Worm (Caenorhabditis elegans) whole organism, dauer: ENCODE results near the gene ZK673.5.
"Not testable (repeated sequence)": the region's sequence is repeated elsewhere in the genome, so short reads cannot be mapped to it uniquely, and the experiment has no call there.

ENCODE experiments used
- unc-62 ChIP-seq: sonication (generic microtip); optimal IDR thresholded peaks from 2 replicates; lab custom pipeline; 2017; ENCODE audit warnings: missing biosample characterization, missing genetic modification reagents, missing genetic modification characterization

Gene ZK673.5

DNA sequence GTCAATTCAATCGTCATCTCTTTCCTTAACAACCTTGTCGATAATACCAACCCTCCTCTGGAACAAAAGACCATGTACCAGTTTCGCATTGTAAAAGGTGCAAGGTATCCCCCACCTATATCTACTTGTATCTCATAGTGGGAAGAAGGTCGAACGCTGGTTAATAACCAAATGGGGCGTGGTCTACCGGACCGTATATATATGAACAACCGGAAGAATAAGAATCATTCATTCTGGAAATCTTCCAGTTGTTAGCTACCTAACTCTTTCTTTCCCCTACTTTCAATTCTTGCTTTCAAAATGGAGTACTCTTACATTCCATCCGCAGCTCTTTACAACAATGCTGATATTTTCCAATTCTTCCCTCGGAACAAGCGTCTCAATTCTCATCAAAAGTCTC, at the start of gene ZK673.5:
ZK673.5 (plus strand) TSS at position 301 of the 400 bp plus-strand sequence.
- no peak for TF ChIP-seq unc-62

DNA sequence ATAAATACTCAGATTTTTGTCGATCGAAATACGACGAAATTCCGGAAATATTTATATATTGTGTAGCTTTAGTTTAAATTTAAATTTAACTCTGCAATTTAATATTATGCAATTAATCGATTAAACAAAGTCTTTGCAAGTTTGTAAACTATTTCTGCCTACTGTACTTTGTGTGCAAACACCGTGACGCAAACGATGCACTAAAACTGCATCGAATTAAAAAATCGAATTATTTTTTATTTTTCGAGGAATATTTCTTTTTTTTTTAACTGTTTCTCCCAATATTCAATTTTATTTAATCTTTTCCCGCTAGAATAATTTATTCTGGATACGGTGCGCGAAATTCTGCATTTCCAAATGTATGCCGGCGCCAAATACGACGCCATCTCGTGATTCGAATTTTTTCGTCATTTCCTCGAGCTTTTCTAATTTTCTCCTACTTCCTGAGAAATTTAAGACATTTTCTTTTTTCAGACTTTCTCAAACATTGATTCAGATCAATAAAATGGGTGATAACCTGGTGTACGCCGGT, 44.9 kb upstream of the ZK673.5 start, which contains the start of gene eif-2A:
eif-2A (plus strand) TSS at position 469 of the 532 bp plus-strand sequence.
- no peak for TF ChIP-seq unc-62

DNA sequence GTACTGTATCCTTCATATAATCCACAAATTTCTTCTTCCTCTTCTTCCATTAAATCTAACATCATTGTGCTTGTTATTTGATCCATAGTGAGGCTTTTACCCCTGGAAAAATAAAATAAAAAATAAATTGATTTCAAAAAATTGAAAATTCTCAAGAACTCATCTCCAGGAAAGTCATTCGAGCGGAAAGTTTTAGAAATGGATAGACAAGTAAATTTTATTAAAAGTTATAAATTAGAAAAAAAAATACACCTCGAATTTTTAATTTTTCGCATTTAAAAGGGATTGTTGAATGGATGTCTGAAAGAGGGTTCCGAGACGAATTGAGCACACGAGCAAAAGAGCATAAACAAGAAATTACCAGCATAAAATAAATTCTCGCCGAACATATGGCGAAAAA, 39.4 kb upstream of the ZK673.5 start, which contains the start of gene frpr-21:
frpr-21 (minus strand) TSS at position 101 of the 400 bp plus-strand sequence.
- TF ChIP-seq unc-62, result no peak

DNA sequence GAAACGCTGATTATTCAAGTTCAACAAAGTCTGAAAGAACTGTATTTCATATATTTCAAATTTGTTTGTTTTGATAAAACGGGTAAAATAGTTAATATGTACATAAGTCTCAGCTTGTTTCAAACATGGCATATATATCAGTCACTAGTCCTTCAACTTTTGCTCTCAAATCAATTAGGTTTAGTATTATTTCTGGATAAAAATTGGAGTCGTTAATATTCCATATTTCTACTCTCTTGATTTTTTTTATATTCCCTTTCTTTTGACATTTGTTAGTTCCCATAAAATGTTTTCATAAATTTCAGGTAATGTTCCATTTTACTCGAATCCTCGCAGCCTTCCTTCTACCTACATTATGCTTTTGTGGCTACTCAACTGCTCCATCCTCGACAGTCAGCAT, 25.5 kb upstream of the ZK673.5 start, which contains the start of gene cut-4:
cut-4 (plus strand) TSS at position 301 of the 400 bp plus-strand sequence.
- TF ChIP-seq unc-62, result no peak

DNA sequence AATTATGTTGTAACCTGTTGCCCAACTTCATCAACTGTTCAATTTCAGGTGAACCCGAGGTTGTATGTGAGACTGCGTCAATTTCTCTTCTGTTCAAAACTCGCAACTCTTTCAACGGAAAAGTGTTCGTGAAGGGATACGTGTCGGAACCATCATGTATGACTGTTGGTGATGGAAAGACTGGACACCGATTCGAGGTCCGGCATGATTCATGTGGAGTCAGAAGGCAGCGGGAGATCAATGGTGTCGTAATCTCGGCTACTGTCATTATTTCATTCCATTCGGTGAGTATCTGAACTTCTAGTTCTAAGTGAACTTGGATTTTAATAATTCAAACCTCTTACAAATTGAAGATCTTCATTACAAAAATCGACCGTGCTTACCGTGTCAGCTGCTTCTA, 23.5 kb upstream of the ZK673.5 start:
- no peak for TF ChIP-seq unc-62

DNA sequence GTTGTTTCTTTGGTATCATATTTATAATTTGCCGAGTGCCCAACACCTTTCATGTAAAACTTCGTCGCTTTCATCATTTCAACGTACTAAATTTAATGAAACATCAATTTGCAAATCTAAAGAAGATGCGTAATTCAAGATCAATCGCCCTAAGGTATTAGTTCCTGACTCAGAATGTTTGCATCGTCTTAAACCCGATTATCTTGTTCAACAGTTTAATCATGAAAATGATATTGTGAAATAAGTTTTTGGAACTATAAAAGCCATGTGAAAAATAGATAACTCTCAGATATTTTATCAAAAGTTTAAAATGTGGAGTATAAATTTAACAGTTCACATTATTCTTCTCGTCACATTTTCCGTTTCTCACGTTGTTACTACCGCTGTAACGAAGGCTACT, 21.3 kb upstream of the ZK673.5 start, which contains the start of gene E04D5.4:
E04D5.4 (plus strand) TSS at position 301 of the 400 bp plus-strand sequence.
- TF ChIP-seq unc-62, result no peak

DNA sequence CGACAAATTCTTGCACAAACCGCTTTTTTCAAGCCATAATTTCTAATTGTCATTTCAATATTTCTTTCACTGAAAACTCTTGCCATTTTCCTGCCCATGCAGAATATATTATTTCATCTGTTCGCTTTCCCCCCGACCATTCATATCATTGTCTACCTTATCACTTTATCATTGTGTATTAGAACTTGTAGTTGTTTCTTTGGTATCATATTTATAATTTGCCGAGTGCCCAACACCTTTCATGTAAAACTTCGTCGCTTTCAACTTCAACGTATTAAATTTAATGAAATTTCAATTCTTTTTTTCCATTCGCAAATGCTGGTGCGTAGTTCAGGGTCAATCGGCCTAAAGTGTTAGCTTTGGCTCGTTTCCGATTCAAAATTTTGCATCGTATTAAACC, 18.5 kb upstream of the ZK673.5 start, which contains the start of gene ZK673.1:
ZK673.1 (plus strand) TSS at position 301 of the 400 bp plus-strand sequence.
- TF ChIP-seq unc-62, result not testable (repeated sequence)

DNA sequence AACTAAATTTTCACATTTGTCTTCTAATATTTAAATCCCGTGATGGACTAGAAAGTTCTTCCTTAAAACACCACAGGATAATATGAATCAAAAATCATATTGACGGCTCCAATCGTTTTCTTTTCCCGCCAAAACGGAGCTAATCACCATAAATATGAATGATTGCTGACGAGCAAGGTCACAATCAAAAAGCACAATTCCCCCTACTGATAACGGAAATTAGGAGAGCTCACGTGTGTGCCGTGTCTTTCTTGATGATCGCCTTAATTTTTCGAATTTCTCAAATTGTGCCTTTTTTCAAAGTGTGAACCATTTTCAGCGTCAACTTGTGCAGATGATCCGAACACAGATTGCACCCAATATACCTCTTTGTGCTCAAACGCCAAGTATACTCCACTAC, 17.4 kb upstream of the ZK673.5 start:
- no peak for TF ChIP-seq unc-62

DNA sequence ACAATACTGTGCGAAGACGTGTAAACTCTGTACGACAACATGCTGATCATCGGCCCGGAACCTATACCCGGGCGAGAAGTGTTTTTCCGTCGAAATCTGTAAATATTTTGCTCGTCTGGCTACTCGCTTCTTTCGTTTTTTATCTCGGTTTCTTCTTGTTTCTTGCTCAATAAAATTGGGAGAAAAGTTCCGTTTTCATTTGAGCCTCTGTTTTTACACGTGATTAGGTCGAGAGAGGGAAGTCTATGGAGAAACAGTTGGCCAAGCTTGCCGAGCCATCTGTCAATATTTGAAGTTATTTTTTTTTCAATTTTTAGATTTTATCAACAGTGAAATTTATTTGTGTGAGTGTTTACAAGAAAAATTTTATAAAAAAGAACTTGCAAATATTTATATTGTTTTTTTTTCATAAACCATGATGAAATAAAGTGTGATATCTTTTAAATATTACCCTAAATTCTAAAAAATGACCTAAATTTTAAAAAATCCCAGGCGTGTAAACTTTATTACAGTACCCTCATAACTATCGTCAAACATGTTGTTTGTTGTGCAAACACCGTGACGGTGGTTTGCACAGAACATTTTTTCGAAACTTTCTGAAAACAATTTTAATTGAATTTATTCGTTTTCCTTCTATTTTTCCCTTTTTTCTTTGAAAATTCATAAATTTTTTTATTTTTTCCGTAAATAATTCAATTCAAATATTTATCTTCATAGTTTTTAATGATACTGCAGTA, 16.2 kb upstream of the ZK673.5 start:
- no peak for TF ChIP-seq unc-62

DNA sequence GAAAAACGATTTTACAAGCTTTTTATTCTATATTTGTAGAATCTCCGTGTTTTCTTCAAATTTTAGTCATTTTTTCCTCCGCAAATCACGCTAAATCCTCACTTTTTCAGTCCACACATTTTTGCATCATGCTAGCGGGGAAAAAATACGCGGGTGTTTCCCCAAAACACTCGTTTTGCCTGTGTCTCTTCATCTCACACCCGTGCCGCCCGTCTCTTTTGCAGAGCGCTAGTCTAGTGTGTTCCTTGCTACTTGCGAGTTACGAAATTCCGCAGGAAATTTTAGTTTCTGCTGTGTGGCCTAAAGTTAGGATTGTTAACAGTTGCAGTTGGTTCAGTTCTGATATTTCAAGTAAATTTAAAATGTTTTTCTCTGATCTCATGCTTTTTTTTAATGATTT, 15.6 kb upstream of the ZK673.5 start:
- TF ChIP-seq unc-62, result no peak

DNA sequence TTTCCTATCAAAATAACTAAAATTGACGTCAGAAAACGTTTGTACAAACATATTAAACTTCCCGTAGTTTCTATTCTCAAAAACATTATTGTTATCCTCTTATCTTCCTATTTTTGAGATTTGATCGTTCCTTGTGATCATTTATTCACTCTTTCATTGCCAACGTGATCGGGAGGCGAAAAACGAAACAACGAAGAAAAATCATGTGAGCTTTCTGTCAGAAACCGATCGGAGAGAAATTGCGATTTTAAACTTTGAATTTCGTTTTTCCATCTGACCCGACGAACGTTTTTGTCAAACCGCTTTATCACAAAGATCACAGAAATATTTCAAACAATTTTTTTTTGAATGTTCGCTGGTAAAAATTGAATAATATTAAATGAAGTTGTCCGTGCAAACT, 15.0 kb upstream of the ZK673.5 start:
- TF ChIP-seq unc-62, result no peak

DNA sequence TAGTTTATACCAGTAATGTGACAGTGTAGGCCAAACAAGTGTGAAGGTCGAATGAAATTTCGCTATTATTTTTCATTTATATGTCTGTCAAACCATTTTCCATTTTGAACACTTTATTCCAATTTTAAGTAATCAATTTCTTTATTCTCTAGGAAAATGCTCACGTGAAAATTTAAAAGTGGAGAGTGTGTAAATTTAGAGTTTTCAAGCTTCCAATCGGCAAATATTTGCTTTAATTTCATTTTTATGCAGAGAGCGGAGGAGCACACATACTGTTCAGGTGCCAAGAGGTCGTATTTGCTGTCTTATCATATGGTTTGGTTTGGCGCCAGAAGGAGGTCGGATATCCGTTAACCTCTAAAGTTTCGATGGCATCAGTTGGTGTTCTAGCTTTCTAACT, 14.5 kb upstream of the ZK673.5 start:
- no peak for TF ChIP-seq unc-62

DNA sequence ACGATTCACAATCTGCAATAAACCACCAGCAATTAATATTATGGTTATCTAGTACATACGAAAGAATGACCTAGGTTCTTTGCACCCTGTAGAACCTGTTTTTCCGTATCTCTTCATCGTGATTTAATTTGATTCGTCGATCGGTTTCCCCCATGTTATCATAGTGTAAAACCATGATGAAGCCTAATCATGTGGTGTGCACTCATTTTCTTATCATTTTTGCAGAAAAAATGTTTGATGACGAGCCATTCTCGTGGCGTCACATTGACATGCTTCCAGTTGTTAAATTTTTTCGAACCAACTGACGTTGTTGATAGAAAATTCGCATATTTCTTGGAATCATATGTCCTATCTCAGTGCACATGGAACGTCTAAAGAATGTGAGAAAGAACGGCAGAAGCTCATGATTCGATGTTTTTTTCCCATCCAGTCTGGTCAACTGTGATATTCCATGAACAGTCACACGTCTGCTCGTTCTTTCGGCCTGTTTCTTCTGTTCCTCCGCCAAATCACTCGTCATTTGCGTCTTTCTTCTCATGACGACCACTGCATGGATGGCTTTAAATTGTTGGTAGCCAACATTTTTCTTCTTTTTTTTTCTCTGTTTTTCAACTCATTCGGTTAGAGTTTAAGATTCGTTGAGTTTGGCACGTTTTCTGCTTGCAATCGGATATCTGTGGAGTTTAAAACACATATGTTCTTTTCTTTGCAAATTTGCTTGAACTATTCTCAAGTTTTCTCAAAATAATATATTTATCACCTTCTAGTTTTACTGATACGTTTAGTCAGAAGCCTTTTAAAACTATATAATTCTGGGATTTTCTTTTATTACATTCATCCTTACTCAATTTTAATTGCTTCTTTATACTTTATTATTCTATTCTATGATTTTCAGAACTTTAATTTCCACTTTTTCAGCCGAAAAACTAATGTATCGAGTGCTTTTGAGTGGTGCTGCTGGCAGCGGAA, 13.7 kb upstream of the ZK673.5 start, which contains the start of gene ZK673.2:
ZK673.2 (plus strand) TSS at position 919 of the 969 bp plus-strand sequence.
- TF ChIP-seq unc-62, result no peak

DNA sequence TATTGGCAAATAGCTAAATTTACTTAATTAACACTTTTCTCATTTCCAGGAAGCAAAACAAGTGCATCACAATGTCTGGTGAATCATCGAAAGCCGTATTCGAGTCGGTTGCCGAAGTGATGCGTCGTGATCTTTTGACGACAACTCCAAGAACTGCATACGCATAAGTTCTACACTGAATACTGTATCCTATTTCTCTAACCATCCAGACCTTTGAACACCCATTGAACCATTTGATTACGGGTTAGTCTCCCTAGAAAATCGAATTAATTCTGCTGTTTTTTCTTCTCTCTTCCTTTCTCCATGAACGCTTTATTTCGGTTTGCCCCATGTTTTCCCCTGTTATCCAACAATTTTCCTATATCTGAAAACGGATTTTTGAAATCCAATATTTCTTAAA, 11.6 kb upstream of the ZK673.5 start, which contains the start of gene lin-56:
lin-56 (plus strand) TSS at position 301 of the 400 bp plus-strand sequence.
- TF ChIP-seq unc-62, result no peak

DNA sequence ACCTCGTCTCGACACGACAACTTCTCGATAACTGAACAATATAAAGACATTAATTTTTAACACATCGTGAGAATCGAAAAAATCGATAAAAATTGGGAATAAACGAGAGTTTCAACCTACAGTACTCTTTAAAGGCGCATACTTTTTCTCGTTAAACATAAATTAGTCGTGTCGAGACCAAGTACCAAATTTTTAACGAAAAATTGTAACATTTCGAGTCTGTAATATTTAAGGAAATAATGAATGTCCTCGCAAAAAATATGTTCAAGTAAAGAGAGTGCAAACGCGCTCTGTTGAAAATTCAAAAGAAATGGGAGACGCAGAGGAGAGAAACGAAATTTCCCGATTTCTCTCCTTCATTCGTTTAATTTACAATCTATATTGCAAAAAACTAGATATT, 11.0 kb upstream of the ZK673.5 start:
- TF ChIP-seq unc-62, result no peak

DNA sequence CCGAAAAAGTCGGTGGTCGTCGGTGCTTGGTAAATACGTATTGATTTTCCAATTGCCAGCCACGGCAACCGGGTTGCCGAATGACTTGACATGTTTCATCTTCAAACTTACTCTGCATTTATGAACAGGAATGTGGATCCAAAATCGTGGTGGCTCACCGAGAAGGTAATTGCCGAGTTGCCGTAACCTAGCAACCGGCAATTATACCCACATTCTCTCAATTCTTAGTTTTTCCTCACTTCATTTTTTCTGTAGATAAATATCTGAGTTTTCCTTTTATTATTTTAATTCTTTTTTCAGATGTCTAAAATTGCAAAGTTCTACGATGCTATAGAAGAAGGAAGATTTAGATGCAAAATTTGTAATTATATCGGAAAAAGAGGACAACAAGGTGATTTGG, 8.7 kb upstream of the ZK673.5 start, which contains the start of gene ZK673.4:
ZK673.4 (plus strand) TSS at position 301 of the 400 bp plus-strand sequence.
- TF ChIP-seq unc-62, result no peak

DNA sequence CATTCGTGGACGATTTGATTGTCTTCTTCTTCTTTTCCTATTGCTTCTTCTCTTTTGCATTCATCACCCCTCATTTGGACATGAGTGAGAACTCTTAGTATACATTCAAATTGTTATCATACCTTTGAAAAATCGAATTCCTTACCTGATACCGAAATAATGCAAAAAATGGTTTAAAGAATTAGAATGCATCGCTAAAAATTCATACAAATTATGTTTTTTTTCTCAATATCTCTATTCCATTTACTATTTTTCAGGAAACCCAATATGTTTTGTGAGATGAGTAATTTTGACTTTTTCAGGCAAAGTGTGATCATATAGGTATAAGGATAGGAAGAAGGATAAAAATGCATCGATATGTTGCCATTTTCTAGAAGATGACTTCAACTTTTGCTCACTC, 4.3 kb upstream of the ZK673.5 start, which contains the start of gene ZK673.11:
ZK673.11 (plus strand) TSS at position 301 of the 400 bp plus-strand sequence.
- no peak for TF ChIP-seq unc-62
